Fruit fly (Drosophila melanogaster) whole organism, embryonic: ENCODE results near the gene Spn28Dc.

Experiments used
- BEAF-32 ChIP-seq: fragments of 200-800 bp; sonication (Bioruptor generic); optimal IDR thresholded peaks from 3 replicates; lab custom pipeline; 2017; ENCODE audit warnings: missing biosample characterization, missing genetic modification characterization, mild to moderate bottlenecking, moderate library complexity, missing genetic modification reagents
- CG10543 ChIP-seq: fragments of 200-800 bp; sonication (Bioruptor generic); optimal IDR thresholded peaks from 3 replicates; lab custom pipeline; 2017; ENCODE audit warnings: missing biosample characterization, mild to moderate bottlenecking, missing genetic modification characterization, moderate library complexity
- CG11247 ChIP-seq: fragments of 200-800 bp; sonication (Bioruptor generic); IDR thresholded peaks from 2 replicates; pipeline ENCODE4 v1.3.6; 2022; ENCODE audit warnings: missing biosample characterization, missing genetic modification characterization
- CG12155 ChIP-seq: fragments of 200-800 bp; sonication (Bioruptor generic); optimal IDR thresholded peaks from 3 replicates; lab custom pipeline; 2016; ENCODE audit warnings: missing biosample characterization, missing genetic modification characterization
- CG14441 ChIP-seq: fragments of 200-800 bp; sonication (Bioruptor generic); IDR thresholded peaks from 2 replicates; pipeline ENCODE4 v1.3.6; 2022; ENCODE audit warnings: missing biosample characterization, missing genetic modification characterization
- CG15514 ChIP-seq: fragments of 200-800 bp; sonication (Bioruptor generic); optimal IDR thresholded peaks from 3 replicates; lab custom pipeline; 2017; ENCODE audit warnings: missing biosample characterization, missing genetic modification characterization, mild to moderate bottlenecking, moderate library complexity, missing genetic modification reagents
- CG17359 ChIP-seq: fragments of 200-800 bp; sonication (Bioruptor generic); optimal IDR thresholded peaks from 3 replicates; lab custom pipeline; 2018; ENCODE audit warnings: missing biosample characterization, mild to moderate bottlenecking, missing genetic modification characterization, moderate library complexity
- CG2199 ChIP-seq: fragments of 200-800 bp; sonication (Bioruptor generic); IDR thresholded peaks from 3 replicates; pipeline ENCODE4 v1.3.6; 2022; ENCODE audit warnings: missing biosample characterization, missing genetic modification characterization
- CG2678 ChIP-seq: fragments of 200-800 bp; sonication (Bioruptor generic); optimal IDR thresholded peaks from 3 replicates; lab custom pipeline; 2019; ENCODE audit warnings: missing biosample characterization, mild to moderate bottlenecking, missing genetic modification characterization, moderate library complexity
- CG31441 ChIP-seq: fragments of 200-800 bp; sonication (Bioruptor generic); IDR thresholded peaks from 2 replicates; pipeline ENCODE4 v1.3.6; 2022; ENCODE audit warnings: missing biosample characterization, missing genetic modification characterization
- CG32767 ChIP-seq: fragments of 200-800 bp; sonication (Bioruptor generic); IDR thresholded peaks from 2 replicates; pipeline ENCODE4 v1.3.6; 2022; ENCODE audit warnings: missing biosample characterization, missing genetic modification characterization
- CG4360 ChIP-seq: fragments of 200-800 bp; sonication (Bioruptor generic); IDR thresholded peaks from 2 replicates; pipeline ENCODE4 v1.3.6; 2022; ENCODE audit warnings: missing biosample characterization, missing genetic modification characterization
- CG4424 ChIP-seq: fragments of 200-800 bp; sonication (Bioruptor generic); optimal IDR thresholded peaks from 3 replicates; lab custom pipeline; 2016; ENCODE audit warnings: missing biosample characterization, missing genetic modification characterization
- CG4617 ChIP-seq: fragments of 200-800 bp; sonication (Bioruptor generic); optimal IDR thresholded peaks from 3 replicates; lab custom pipeline; 2016; ENCODE audit warnings: missing biosample characterization, missing genetic modification characterization, borderline replicate concordance
- CG6689 ChIP-seq: fragments of 200-800 bp; sonication (Bioruptor generic); IDR thresholded peaks from 2 replicates; pipeline ENCODE4 v1.3.6; 2022; ENCODE audit warnings: missing biosample characterization, missing genetic modification characterization
- CG6765 ChIP-seq: fragments of 200-800 bp; sonication (Bioruptor generic); optimal IDR thresholded peaks from 3 replicates; lab custom pipeline; 2017; ENCODE audit warnings: missing biosample characterization, mild to moderate bottlenecking, missing genetic modification characterization
- CG8089 ChIP-seq: fragments of 200-800 bp; sonication (Bioruptor generic); optimal IDR thresholded peaks from 3 replicates; lab custom pipeline; 2016; ENCODE audit warnings: missing biosample characterization, missing genetic modification characterization
- CG8290 ChIP-seq, 3 experiments: fragments of 200-800 bp; sonication (Bioruptor generic); optimal IDR thresholded peaks; 2 replicates each; lab custom pipeline; 2016 to 2019; ENCODE audit warnings: missing biosample characterization in 3 of 3, missing genetic modification characterization in 3 of 3, mild to moderate bottlenecking in 2 of 3, moderate library complexity in 1 of 3
- Drgx ChIP-seq: fragments of 200-800 bp; sonication (Bioruptor generic); IDR thresholded peaks from 2 replicates; pipeline ENCODE4 v1.3.6; 2022; ENCODE audit warnings: missing biosample characterization, missing genetic modification characterization
- E2f2 ChIP-seq: fragments of 200-800 bp; sonication (Bioruptor generic); IDR thresholded peaks from 2 replicates; pipeline ENCODE4 v1.3.6; 2022; ENCODE audit warnings: missing biosample characterization, missing genetic modification characterization
- Eip74EF ChIP-seq, 2 experiments: fragments of 200-800 bp in 1 of 2; fragments of >200 bp in 1 of 2; sonication (Bioruptor generic) in 1 of 2; optimal IDR thresholded peaks; 2 replicates each; lab custom pipeline; 2017 to 2019; ENCODE audit warnings: missing biosample characterization in 2 of 2, missing genetic modification characterization in 2 of 2, mild to moderate bottlenecking in 1 of 2, moderate library complexity in 1 of 2
- HLH3B ChIP-seq: fragments of 200-800 bp; sonication (Bioruptor generic); IDR thresholded peaks from 2 replicates; pipeline ENCODE4 v1.3.6; 2022; ENCODE audit warnings: missing biosample characterization, missing genetic modification characterization
- HLH4C ChIP-seq: fragments of 200-800 bp; sonication (Bioruptor generic); IDR thresholded peaks from 3 replicates; pipeline ENCODE4 v1.3.6; 2022; ENCODE audit warnings: missing biosample characterization, missing genetic modification characterization; ENCODE audit not compliant: partially characterized antibody
- Hmr ChIP-seq: fragments of 200-800 bp; sonication (Bioruptor generic); optimal IDR thresholded peaks from 3 replicates; lab custom pipeline; 2017; ENCODE audit warnings: mild to moderate bottlenecking, missing biosample characterization, missing genetic modification reagents, missing genetic modification characterization
- Kr ChIP-seq: fragments of 200-800 bp; sonication (Bioruptor generic); optimal IDR thresholded peaks from 2 replicates; lab custom pipeline; 2017; ENCODE audit warnings: missing biosample characterization, mild to moderate bottlenecking, missing genetic modification characterization
- Mad ChIP-seq: fragments of 200-800 bp; sonication (Bioruptor generic); optimal IDR thresholded peaks from 2 replicates; lab custom pipeline; 2016; ENCODE audit warnings: missing biosample characterization, missing genetic modification characterization
- Med ChIP-seq: fragments of 200-800 bp; sonication (Bioruptor generic); peaks from one replicate; lab custom pipeline; 2016; ENCODE audit warnings: missing biosample characterization, missing genetic modification characterization, mild to moderate bottlenecking, inconsistent platforms, moderate library complexity
- Meics ChIP-seq: fragments of 200-800 bp; sonication (Bioruptor generic); optimal IDR thresholded peaks from 2 replicates; lab custom pipeline; 2017; ENCODE audit warnings: missing biosample characterization, mild to moderate bottlenecking, missing genetic modification characterization
- Oaz ChIP-seq: fragments of 200-800 bp; sonication (Bioruptor generic); IDR thresholded peaks from 2 replicates; pipeline ENCODE4 v1.3.6; 2022; ENCODE audit warnings: missing biosample characterization, missing genetic modification characterization
- Rx ChIP-seq: fragments of 200-800 bp; sonication (Bioruptor generic); IDR thresholded peaks from 2 replicates; pipeline ENCODE4 v1.3.6; 2022; ENCODE audit warnings: missing biosample characterization, missing genetic modification characterization
- Sin3A ChIP-seq: fragments of >200 bp; optimal IDR thresholded peaks from 2 replicates; lab custom pipeline; 2018
- abd-A ChIP-seq: fragments of 200-800 bp; sonication (Bioruptor generic); optimal IDR thresholded peaks from 3 replicates; lab custom pipeline; 2019; ENCODE audit warnings: missing biosample characterization, mild to moderate bottlenecking, missing genetic modification characterization, moderate library complexity
- bigmax ChIP-seq: fragments of 200-800 bp; sonication (Bioruptor generic); optimal IDR thresholded peaks from 2 replicates; lab custom pipeline; 2018; ENCODE audit warnings: missing biosample characterization, mild to moderate bottlenecking, missing genetic modification characterization
- chm ChIP-seq: fragments of 200-800 bp; sonication (Bioruptor generic); IDR thresholded peaks from 2 replicates; pipeline ENCODE4 v1.3.6; 2022; ENCODE audit warnings: missing biosample characterization, missing genetic modification characterization
- chn ChIP-seq: fragments of 200-800 bp; sonication (Bioruptor generic); optimal IDR thresholded peaks from 2 replicates; lab custom pipeline; 2016; ENCODE audit warnings: missing biosample characterization, missing genetic modification characterization
- ewg ChIP-seq: fragments of 200-800 bp; sonication (Bioruptor generic); optimal IDR thresholded peaks from 3 replicates; lab custom pipeline; 2017; ENCODE audit warnings: mild to moderate bottlenecking, missing biosample characterization, missing genetic modification reagents, missing genetic modification characterization
- fu2 ChIP-seq: fragments of 200-800 bp; sonication (Bioruptor generic); optimal IDR thresholded peaks from 2 replicates; lab custom pipeline; 2016; ENCODE audit warnings: missing biosample characterization, missing genetic modification characterization
- her ChIP-seq: fragments of 200-800 bp; sonication (Bioruptor generic); optimal IDR thresholded peaks from 2 replicates; lab custom pipeline; 2016; ENCODE audit warnings: missing biosample characterization, missing genetic modification characterization
- kah ChIP-seq: fragments of 200-800 bp; sonication (Bioruptor generic); optimal IDR thresholded peaks from 2 replicates; lab custom pipeline; 2018; ENCODE audit warnings: missing biosample characterization, mild to moderate bottlenecking, missing genetic modification characterization
- lab ChIP-seq: fragments of 200-800 bp; sonication (Bioruptor generic); optimal IDR thresholded peaks from 3 replicates; lab custom pipeline; 2017; ENCODE audit warnings: missing biosample characterization, missing genetic modification characterization, mild to moderate bottlenecking, moderate library complexity, missing genetic modification reagents
- luna ChIP-seq: fragments of 200-800 bp; sonication (Bioruptor generic); optimal IDR thresholded peaks from 2 replicates; lab custom pipeline; 2016; ENCODE audit warnings: missing biosample characterization, missing genetic modification characterization
- pan ChIP-seq, 4 experiments: fragments of >200 bp in 3 of 4; fragments of 200-800 bp in 1 of 4; sonication (Bioruptor generic) in 1 of 4; optimal IDR thresholded peaks in 3 of 4; IDR thresholded peaks in 1 of 4; 2 replicates each; pipeline versions ENCODE4 v1.3.6 to Lab custom; 2017 to 2022; ENCODE audit warnings: missing biosample characterization in 2 of 4, missing genetic modification characterization in 2 of 4, mixed read lengths in 1 of 4
- pnt ChIP-seq: fragments of 200-800 bp; sonication (Bioruptor generic); optimal IDR thresholded peaks from 3 replicates; lab custom pipeline; 2016; ENCODE audit warnings: missing biosample characterization, missing genetic modification characterization
- sisA ChIP-seq: fragments of 200-800 bp; sonication (Bioruptor generic); IDR thresholded peaks from 2 replicates; pipeline ENCODE4 v1.3.6; 2022; ENCODE audit warnings: missing biosample characterization, missing genetic modification characterization
- sug ChIP-seq: fragments of 200-800 bp; optimal IDR thresholded peaks from 2 replicates; lab custom pipeline; 2019; ENCODE audit warnings: missing biosample characterization, mild to moderate bottlenecking, missing genetic modification characterization, moderate library complexity
- trh ChIP-seq: fragments of 200-800 bp; sonication (Bioruptor generic); optimal IDR thresholded peaks from 2 replicates; lab custom pipeline; 2016; ENCODE audit warnings: missing biosample characterization, missing genetic modification characterization

Gene Spn28Dc

DNA sequence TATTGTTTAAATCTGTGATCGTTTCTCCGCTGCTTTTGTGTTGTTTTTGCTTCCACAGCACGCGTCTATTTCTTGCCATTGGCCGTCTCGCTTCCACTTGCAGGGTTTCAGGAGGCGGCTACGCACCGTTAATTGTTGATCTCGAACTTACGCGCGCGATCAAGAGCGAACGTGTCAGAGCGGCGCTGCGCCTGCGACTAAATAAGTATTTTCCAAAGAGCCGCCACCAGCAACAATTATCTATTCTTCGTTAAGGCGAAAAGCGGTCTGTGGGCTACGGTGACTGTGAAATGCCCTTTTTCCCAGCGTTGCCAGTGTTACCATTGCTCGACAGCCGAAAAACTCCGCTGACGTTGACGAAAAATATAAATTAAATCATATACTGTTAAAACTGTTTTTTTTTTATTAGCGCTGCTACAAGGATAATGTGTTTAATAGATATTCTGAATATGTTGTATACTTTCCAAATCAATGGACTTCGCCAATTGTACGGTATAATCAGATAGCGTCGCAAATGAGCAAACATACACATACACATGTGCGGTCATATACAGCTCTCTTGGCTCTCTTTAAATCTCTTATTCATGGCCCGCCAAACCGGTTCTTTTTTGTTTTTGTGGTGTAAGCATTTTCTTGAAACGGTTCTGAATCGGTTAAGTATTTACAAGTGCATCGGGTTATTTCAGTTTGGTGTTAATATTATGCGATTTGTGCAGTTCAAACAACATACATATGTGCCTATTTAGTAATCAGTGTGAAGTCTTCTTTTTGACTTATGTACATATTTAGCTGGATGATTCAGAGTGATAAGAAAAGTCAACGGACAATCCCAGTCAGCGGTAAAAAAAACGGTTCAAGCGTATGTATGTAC is 12.8 kb downstream of the Spn28Dc start, which contains the start of gene pes (continued):
- TF ChIP-seq Oaz (GFP tag; lab: Robert Waterston, UW), result peak; percentile 81
- peak; percentile 92 for TF ChIP-seq CG6765 (GFP tag; lab: Kevin White, UChicago)
- TF ChIP-seq Kr, result peak; percentile 34
- TF ChIP-seq CG8089 (GFP tag; lab: Kevin White, UChicago), result no peak
- TF ChIP-seq trh, result no peak
- peak; percentile 95 for TF ChIP-seq sisA (GFP tag; lab: Robert Waterston, UW)
- TF ChIP-seq CG4617 (GFP tag; lab: Kevin White, UChicago), result no peak
- peak; percentile 91 for TF ChIP-seq Rx (GFP tag; lab: Robert Waterston, UW)
- peak; percentile 48; the same call in 1 of the 3 replicates for TF ChIP-seq HLH4C (GFP tag; lab: Robert Waterston, UW)
- TF ChIP-seq CG2678 (tag; lab: Kevin White, UChicago), result peak; percentile 97
- TF ChIP-seq CG11247 (GFP tag; lab: Robert Waterston, UW), result peak; percentile 56
- TF ChIP-seq chn, result peak; percentile 53
- TF ChIP-seq pnt (GFP tag; lab: Kevin White, UChicago), result peak; percentile 85
- TF ChIP-seq Sin3A (lab: Kevin White, UChicago), result no peak
- TF ChIP-seq CG32767 (GFP tag; lab: Robert Waterston, UW), result peak; percentile 88
- peak; percentile 90 for TF ChIP-seq CG31441 (GFP tag; lab: Robert Waterston, UW)
- peak; percentile 75 for TF ChIP-seq E2f2 (GFP tag; lab: Robert Waterston, UW)
- peak; percentile 83 for TF ChIP-seq CG15514
- TF ChIP-seq CG12155 (GFP tag; lab: Kevin White, UChicago), result peak; percentile 77
- no peak for TF ChIP-seq pan (optimal IDR thresholded peaks at IDR 0.05; lab: Kevin White, UChicago)
- TF ChIP-seq pan (GFP tag; optimal IDR thresholded peaks at IDR 0.05 in 1 of 2, IDR thresholded peaks at IDR 0.05 in 1 of 2), result peak in 1 of 2 experiments; percentile 93
- peak; percentile 88 for TF ChIP-seq CG17359 (tag; lab: Kevin White, UChicago)
- TF ChIP-seq Mad (GFP tag; lab: Kevin White, UChicago), result peak; percentile 87
- peak; percentile 92 for TF ChIP-seq HLH3B (GFP tag; lab: Robert Waterston, UW)

DNA sequence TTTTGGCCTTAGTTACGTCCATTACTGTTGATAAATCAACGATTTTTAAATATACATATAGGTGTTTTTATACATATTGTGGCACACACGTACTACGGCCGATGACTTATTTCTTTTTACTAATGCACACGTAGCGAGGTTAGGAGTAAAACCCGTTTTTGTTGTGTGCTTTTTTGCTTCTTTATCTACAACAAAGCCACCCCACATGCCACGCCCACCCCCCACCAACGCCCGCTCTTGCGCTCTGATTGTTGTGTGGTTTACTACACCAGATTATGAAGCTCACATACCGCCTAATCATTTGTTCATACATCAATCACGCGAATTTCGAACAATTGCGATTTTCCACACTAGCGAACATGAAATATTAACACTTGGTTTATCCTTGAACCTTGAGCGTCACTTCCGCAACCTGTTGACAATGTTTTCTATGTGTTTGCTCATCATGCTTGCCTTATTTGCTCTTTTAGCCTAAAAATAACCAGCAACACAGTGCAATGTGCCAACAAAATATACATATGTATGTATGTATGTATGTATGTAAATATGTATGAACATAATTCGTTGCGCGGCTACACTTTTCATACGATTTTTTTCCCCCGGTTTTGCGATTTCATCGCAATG is 13.8 kb downstream of the Spn28Dc start:
- no peak for TF ChIP-seq CG8290 (GFP tag; optimal IDR thresholded peaks at IDR 0.05; lab: Kevin White, UChicago)
- peak in 1 of 2 experiments; percentile 60 for TF ChIP-seq CG8290 (tag; optimal IDR thresholded peaks at IDR 0.05; lab: Kevin White, UChicago)
- peak; percentile 58 for TF ChIP-seq sug (tag; lab: Kevin White, UChicago)
- TF ChIP-seq kah (GFP tag; lab: Kevin White, UChicago), result peak; percentile 87
- TF ChIP-seq CG2199, result 0 out of 3 replicates have a peak, but pooled peaks have one; percentile 6
- TF ChIP-seq Meics, result peak; percentile 3
- peak; percentile 35 for TF ChIP-seq ewg (GFP tag; lab: Kevin White, UChicago)
- TF ChIP-seq her (GFP tag; lab: Kevin White, UChicago), result peak; percentile 28
- 0 out of 2 replicates have a peak, but pooled peaks have one; percentile 35 for TF ChIP-seq CG14441 (GFP tag; lab: Robert Waterston, UW)
- TF ChIP-seq Hmr, result peak; percentile 49
- peak; percentile 38 for TF ChIP-seq bigmax (GFP tag; lab: Kevin White, UChicago)
- TF ChIP-seq Eip74EF (GFP tag; optimal IDR thresholded peaks at IDR 0.05; lab: Kevin White, UChicago), result peak in 1 of 2 experiments; percentile 50
- peak; percentile 60 for TF ChIP-seq CG10543 (GFP tag; lab: Kevin White, UChicago)
- peak; percentile 76 for TF ChIP-seq Med
- peak; percentile 48 for TF ChIP-seq abd-A
- peak; percentile 33 for TF ChIP-seq lab
- no peak for TF ChIP-seq CG6689 (GFP tag; lab: Robert Waterston, UW)
- 0 out of 2 replicates have a peak, but pooled peaks have one; percentile 22 for TF ChIP-seq chm (GFP tag; lab: Robert Waterston, UW)
- no peak for TF ChIP-seq fu2 (GFP tag; lab: Kevin White, UChicago)
- TF ChIP-seq CG4360, result no peak; the same call in 1 of the 2 replicates
- no peak for TF ChIP-seq BEAF-32 (GFP tag; lab: Kevin White, UChicago)
- no peak for TF ChIP-seq luna
- no peak for TF ChIP-seq CG4424
- TF ChIP-seq Drgx (GFP tag; lab: Robert Waterston, UW), result peak; percentile 16; the same call in 1 of the 2 replicates
